Worm (Caenorhabditis elegans) whole organism, late embryonic: ENCODE results near the gene dhs-30.

Experiments
- K02D7.2 ChIP-seq: sonication (generic microtip); optimal IDR thresholded peaks from 2 replicates; lab custom pipeline; 2017; ENCODE audit warnings: mild to moderate bottlenecking, missing genetic modification characterization, missing compliant biosample characterization
- dve-1 ChIP-seq: sonication (generic microtip); optimal IDR thresholded peaks from 2 replicates; lab custom pipeline; 2017; ENCODE audit warnings: antibody characterized with exemption, mild to moderate bottlenecking, missing genetic modification characterization, missing compliant biosample characterization
- eyg-1 ChIP-seq: sonication (generic microtip); optimal IDR thresholded peaks from 2 replicates; lab custom pipeline; 2016; ENCODE audit warnings: missing genotype, missing genetic modification characterization, missing compliant biosample characterization
- lin-11 ChIP-seq: fragments of 200-800 bp; sonication (Bioruptor generic); optimal IDR thresholded peaks from 2 replicates; lab custom pipeline; 2018; ENCODE audit warnings: mild to moderate bottlenecking, missing genetic modification characterization, missing compliant biosample characterization
- pha-4 ChIP-seq: fragments of 150-350 bp; optimal IDR thresholded peaks from 2 replicates; lab custom pipeline; 2018; ENCODE audit warnings: missing biosample characterization, missing genetic modification reagents, missing genetic modification characterization
- ttx-3 ChIP-seq: sonication (generic microtip); optimal IDR thresholded peaks from 2 replicates; lab custom pipeline; 2016; ENCODE audit warnings: missing genetic modification reagents, missing genetic modification characterization, missing compliant biosample characterization

DNA sequence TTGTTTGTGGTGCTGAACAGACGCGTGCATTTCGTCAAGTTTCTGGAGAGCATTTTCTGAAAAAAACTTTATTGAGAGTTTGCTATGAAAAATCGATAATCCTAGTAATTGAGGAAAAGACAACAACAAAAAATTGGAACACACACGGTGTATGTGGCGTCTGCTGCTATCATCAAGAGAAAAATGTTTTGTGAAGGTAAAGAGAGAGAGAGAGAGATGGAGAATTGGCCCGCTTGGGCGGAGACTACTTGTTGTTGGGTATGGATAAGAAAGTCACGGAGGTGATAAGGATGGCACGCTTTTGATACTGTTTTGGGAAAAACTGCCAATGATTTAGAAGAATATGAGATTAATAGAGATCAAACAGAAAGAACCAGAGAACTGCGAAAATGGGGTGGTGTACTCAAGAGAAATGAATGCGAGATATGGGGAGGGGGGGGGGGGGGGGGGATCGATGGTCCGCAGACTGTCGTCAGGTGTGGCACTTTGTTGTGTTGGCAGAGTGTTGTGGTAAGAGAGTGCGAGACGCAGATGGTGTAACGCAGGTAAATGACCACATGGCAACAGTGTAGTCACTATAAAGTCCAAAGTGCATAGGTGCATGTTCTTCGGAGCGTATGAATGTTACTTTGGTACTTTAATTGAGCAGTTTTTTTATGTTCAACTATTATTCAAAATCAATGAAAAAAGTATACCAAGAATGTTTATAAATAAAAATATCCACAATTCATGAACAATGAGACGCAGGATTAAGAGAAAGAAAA, 18.4 kb downstream of the dhs-30 start, which contains the start of gene acdh-7:
- TF ChIP-seq lin-11 = no peak
- no peak for TF ChIP-seq ttx-3 (tag; lab: Kevin White, UChicago)
- TF ChIP-seq dve-1 (tag; lab: Kevin White, UChicago) = no peak
- TF ChIP-seq pha-4 (tag; lab: Kevin White, UChicago) = no peak
- TF ChIP-seq K02D7.2 = no peak
- TF ChIP-seq eyg-1 (tag; lab: Kevin White, UChicago) = no peak
